Worm (Caenorhabditis elegans) whole organism, early embryonic: Measurements from ENCODE around the gene cdk-11.2.

Source experiments
- ama-1 ChIP-seq: fragments of 150-350 bp; optimal IDR thresholded peaks from 2 replicates; lab custom pipeline; 2014
- ceh-36 ChIP-seq: sonication (generic microtip); optimal IDR thresholded peaks from 2 replicates; lab custom pipeline; 2016; ENCODE audit warnings: missing genetic modification characterization, inconsistent platforms, missing compliant biosample characterization
- ets-7 ChIP-seq: sonication (generic microtip); optimal IDR thresholded peaks from 2 replicates; lab custom pipeline; 2016; ENCODE audit warnings: missing genotype, missing genetic modification characterization, missing compliant biosample characterization
- flt-1 ChIP-seq: fragments of 200-800 bp; sonication (Bioruptor generic); IDR thresholded peaks from 2 replicates; pipeline ENCODE4 v1.3.6; 2022; ENCODE audit warnings: missing genetic modification characterization, missing compliant biosample characterization
- hmg-4 ChIP-seq: fragments of 200-800 bp; sonication (Bioruptor generic); optimal IDR thresholded peaks from 2 replicates; lab custom pipeline; 2018; ENCODE audit warnings: mild to moderate bottlenecking, missing genetic modification characterization, missing compliant biosample characterization
- pes-1 ChIP-seq: fragments of 200-800 bp; sonication (Bioruptor generic); IDR thresholded peaks from 2 replicates; pipeline ENCODE4 v1.3.6; 2022; ENCODE audit warnings: missing genetic modification reagents, missing genetic modification characterization, missing compliant biosample characterization

DNA sequence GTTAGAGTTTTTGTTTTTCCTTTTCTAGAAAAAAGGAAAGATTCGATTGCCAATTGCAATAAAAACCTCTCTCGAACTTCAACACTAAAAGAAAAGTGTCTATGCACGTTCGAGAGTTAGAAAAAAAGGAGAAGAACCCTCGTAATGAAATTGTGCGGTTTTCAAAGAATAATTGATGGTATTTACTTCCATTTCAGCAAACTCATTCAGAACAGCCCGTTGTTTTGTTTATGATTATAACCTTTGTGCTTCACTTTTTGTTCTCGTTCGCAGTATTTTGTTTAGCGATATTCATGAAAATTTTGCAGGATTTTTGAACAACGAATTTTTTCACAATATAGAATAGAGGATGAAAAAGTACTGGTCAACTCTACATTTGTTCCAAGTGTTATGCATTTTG lies 34.4 kb upstream of the cdk-11.2 start, which contains the start of gene lgc-41:
- TF ChIP-seq hmg-4 (GFP tag; lab: Kevin White, UChicago) (no peak), pes-1 (GFP tag; lab: Robert Waterston, UW) (no peak), ama-1 (lab: Kevin White, UChicago) (no peak), flt-1 (GFP tag; lab: Robert Waterston, UW) (no peak), ets-7 (tag; lab: Kevin White, UChicago) (no peak), ceh-36 (tag; lab: Kevin White, UChicago) (no peak)
